Worm (Caenorhabditis elegans) whole organism, mixed stage, embryonic: ENCODE data around the gene rab-30.

Experiments
- ces-1 ChIP-seq: fragments of 150-350 bp; optimal IDR thresholded peaks from 2 replicates; lab custom pipeline; 2014; ENCODE audit warnings: missing biosample characterization, missing genetic modification reagents, missing genetic modification characterization
- nhr-12 ChIP-seq: fragments of 150-350 bp; optimal IDR thresholded peaks from 2 replicates; lab custom pipeline; 2014; ENCODE audit warnings: missing biosample characterization, missing genetic modification characterization
- nhr-237 ChIP-seq: fragments of 150-350 bp; optimal IDR thresholded peaks from 2 replicates; lab custom pipeline; 2014; ENCODE audit warnings: missing biosample characterization, missing genetic modification characterization
- nhr-28 ChIP-seq: fragments of 150-350 bp; optimal IDR thresholded peaks from 2 replicates; lab custom pipeline; 2014; ENCODE audit warnings: missing biosample characterization, missing genetic modification characterization
- pha-4 ChIP-seq: fragments of 150-350 bp; optimal IDR thresholded peaks from 2 replicates; lab custom pipeline; 2018; ENCODE audit warnings: missing biosample characterization, missing genetic modification reagents, missing genetic modification characterization
- unc-39 ChIP-seq: fragments of 150-350 bp; optimal IDR thresholded peaks from 2 replicates; lab custom pipeline; 2014; ENCODE audit warnings: missing biosample characterization, missing genetic modification characterization
- unc-62 ChIP-seq: fragments of 150-350 bp; optimal IDR thresholded peaks from 2 replicates; lab custom pipeline; 2014; ENCODE audit warnings: missing biosample characterization, missing genetic modification reagents, missing genetic modification characterization
- ztf-11 ChIP-seq: fragments of 150-350 bp; optimal IDR thresholded peaks from 2 replicates; lab custom pipeline; 2014; ENCODE audit warnings: missing biosample characterization, missing genetic modification characterization

- TF ChIP-seq pha-4 (tag; lab: Kevin White, UChicago), result peak; percentile 51
- TF ChIP-seq unc-62, result no peak
- peak; percentile 15 for TF ChIP-seq nhr-237 (tag; lab: Kevin White, UChicago)
- TF ChIP-seq unc-39 (tag; lab: Kevin White, UChicago), result no peak
- TF ChIP-seq ces-1, result peak; percentile 54
- no peak for TF ChIP-seq ztf-11 (tag; lab: Kevin White, UChicago)
- TF ChIP-seq nhr-28 (tag; lab: Kevin White, UChicago), result no peak
- TF ChIP-seq nhr-12 (tag; lab: Kevin White, UChicago), result no peak
These were observed 39.3 kb downstream of the rab-30 start for ce11 chrIII:10599699-10600098.
